Worm (Caenorhabditis elegans) whole organism, L4 larva: Measurements from ENCODE around the gene twk-13.

Source experiments
- F26F4.8 ChIP-seq: fragments of 200-800 bp; sonication (Bioruptor generic); conservative IDR thresholded peaks from 2 replicates; pipeline ENCODE4 v1.3.6; 2022; ENCODE audit warnings: missing genetic modification characterization, missing compliant biosample characterization
- F49E8.2 ChIP-seq: sonication (generic microtip); optimal IDR thresholded peaks from 2 replicates; lab custom pipeline; 2016; ENCODE audit warnings: missing compliant biosample characterization, mild to moderate bottlenecking, missing genetic modification characterization, borderline replicate concordance
- R02D3.7 ChIP-seq: fragments of 150-350 bp; sonication (generic microtip); optimal IDR thresholded peaks from 3 replicates; lab custom pipeline; 2014; ENCODE audit warnings: missing biosample characterization, missing genetic modification characterization
- T20F7.1 ChIP-seq: fragments of 200-800 bp; sonication (Bioruptor generic); optimal IDR thresholded peaks from 2 replicates; lab custom pipeline; 2018; ENCODE audit warnings: mild to moderate bottlenecking, missing genetic modification characterization, missing compliant biosample characterization
- Y105C5A.15 ChIP-seq: fragments of 200-800 bp; sonication (Bioruptor generic); IDR thresholded peaks from 2 replicates; pipeline ENCODE4 v1.3.6; 2022; ENCODE audit warnings: missing genetic modification characterization, missing compliant biosample characterization
- Y48G9A.11 ChIP-seq: fragments of 200-800 bp; sonication (Bioruptor generic); IDR thresholded peaks from 2 replicates; pipeline ENCODE4 v1.3.6; 2022; ENCODE audit warnings: missing genetic modification reagents, missing genetic modification characterization, missing compliant biosample characterization
- Y5F2A.4 ChIP-seq: fragments of 200-800 bp; sonication (Bioruptor generic); optimal IDR thresholded peaks from 2 replicates; lab custom pipeline; 2018; ENCODE audit warnings: mild to moderate bottlenecking, missing genetic modification characterization, missing compliant biosample characterization
- ZK337.2 ChIP-seq: fragments of 200-800 bp; sonication (Bioruptor generic); IDR thresholded peaks from 2 replicates; pipeline ENCODE4 v1.3.6; 2022; ENCODE audit warnings: missing genetic modification reagents, missing genetic modification characterization, missing compliant biosample characterization
- ZK546.5 ChIP-seq, 2 experiments: sonication (generic microtip); optimal IDR thresholded peaks; 2 replicates each; lab custom pipeline; 2017; ENCODE audit warnings: missing biosample characterization in 2 of 2, missing genetic modification characterization in 2 of 2
- aha-1 ChIP-seq: fragments of 150-350 bp; peaks from one replicate; lab custom pipeline; 2014; ENCODE audit warnings: missing biosample characterization, missing genetic modification characterization
- aly-2 ChIP-seq: sonication (generic microtip); optimal IDR thresholded peaks from 2 replicates; lab custom pipeline; 2018; ENCODE audit warnings: missing biosample characterization, missing genetic modification characterization
- ama-1 ChIP-seq: fragments of 150-350 bp; optimal IDR thresholded peaks from 2 replicates; lab custom pipeline; 2014; ENCODE audit warnings: inconsistent platforms, mixed read lengths
- ceh-20 ChIP-seq: fragments of 200-800 bp; sonication (Bioruptor generic); IDR thresholded peaks from 2 replicates; pipeline ENCODE4 v1.3.6; 2022; ENCODE audit warnings: missing genetic modification reagents, missing genetic modification characterization, missing compliant biosample characterization
- ceh-28 ChIP-seq: fragments of 150-350 bp; optimal IDR thresholded peaks from 2 replicates; lab custom pipeline; 2014; ENCODE audit warnings: missing biosample characterization, missing genetic modification reagents, missing genetic modification characterization
- ceh-32 ChIP-seq: sonication (generic microtip); optimal IDR thresholded peaks from 2 replicates; lab custom pipeline; 2016; ENCODE audit warnings: mild to moderate bottlenecking, missing genetic modification characterization, missing compliant biosample characterization; ENCODE audit not compliant: poor library complexity
- ceh-62 ChIP-seq: sonication (generic microtip); optimal IDR thresholded peaks from 2 replicates; lab custom pipeline; 2017; ENCODE audit warnings: missing biosample characterization, missing genetic modification characterization
- ctbp-1 ChIP-seq: fragments of 200-800 bp; sonication (Bioruptor generic); IDR thresholded peaks from 2 replicates; pipeline ENCODE4 v1.3.6; 2022; ENCODE audit warnings: missing genetic modification reagents, missing genetic modification characterization, missing compliant biosample characterization
- daf-12 ChIP-seq: fragments of 150-350 bp; optimal IDR thresholded peaks from 2 replicates; lab custom pipeline; 2014; ENCODE audit warnings: missing biosample characterization, missing genetic modification reagents, missing genetic modification characterization
- dmd-6 ChIP-seq: fragments of 200-800 bp; sonication (Bioruptor generic); IDR thresholded peaks from 2 replicates; pipeline ENCODE4 v1.3.6; 2022; ENCODE audit warnings: missing genetic modification reagents, missing genetic modification characterization, missing compliant biosample characterization
- dpl-1 ChIP-seq: fragments of 150-350 bp; optimal IDR thresholded peaks from 2 replicates; lab custom pipeline; 2014; ENCODE audit warnings: missing biosample characterization, missing genetic modification reagents, missing genetic modification characterization
- egl-27 ChIP-seq: sonication (generic microtip); optimal IDR thresholded peaks from 3 replicates; lab custom pipeline; 2017; ENCODE audit warnings: missing biosample characterization, missing genetic modification reagents, missing genetic modification characterization
- egl-43 ChIP-seq: fragments of 200-800 bp; sonication (Bioruptor generic); IDR thresholded peaks from 2 replicates; pipeline ENCODE4 v1.3.6; 2022; ENCODE audit warnings: missing genetic modification reagents, missing genetic modification characterization, missing compliant biosample characterization
- fkh-10 ChIP-seq: fragments of 150-350 bp; optimal IDR thresholded peaks from 2 replicates; lab custom pipeline; 2014; ENCODE audit warnings: missing biosample characterization, missing genetic modification reagents, missing genetic modification characterization
- hif-1 ChIP-seq, 2 experiments: sonication (generic microtip); optimal IDR thresholded peaks; 2 replicates each; lab custom pipeline; 2016 to 2017; ENCODE audit warnings: missing compliant biosample characterization in 2 of 2, missing genetic modification characterization in 2 of 2, missing genetic modification reagents in 2 of 2, missing genotype in 2 of 2, mild to moderate bottlenecking in 1 of 2
- hlh-11 ChIP-seq: fragments of 200-800 bp; sonication (Bioruptor generic); optimal IDR thresholded peaks from 2 replicates; lab custom pipeline; 2018; ENCODE audit warnings: mild to moderate bottlenecking, missing genetic modification characterization, missing compliant biosample characterization
- lin-1 ChIP-seq: fragments of 200-800 bp; sonication (Bioruptor generic); IDR thresholded peaks from 2 replicates; pipeline ENCODE4 v1.3.6; 2022; ENCODE audit warnings: missing genetic modification reagents, missing genetic modification characterization, missing compliant biosample characterization
- lin-15B ChIP-seq: fragments of 150-350 bp; sonication (generic microtip); optimal IDR thresholded peaks from 3 replicates; lab custom pipeline; 2014; ENCODE audit warnings: missing biosample characterization, missing genetic modification characterization
- lin-39 ChIP-seq: fragments of 150-350 bp; optimal IDR thresholded peaks from 2 replicates; lab custom pipeline; 2014; ENCODE audit warnings: missing biosample characterization, missing genetic modification reagents, missing genetic modification characterization
- lir-3 ChIP-seq: sonication (generic microtip); optimal IDR thresholded peaks from 2 replicates; lab custom pipeline; 2016; ENCODE audit warnings: mild to moderate bottlenecking, missing genetic modification characterization, missing compliant biosample characterization
- lsy-2 ChIP-seq, 2 experiments: fragments of 150-350 bp in 1 of 2; sonication (generic microtip) in 1 of 2; optimal IDR thresholded peaks; 2 replicates each; lab custom pipeline; 2014 to 2017; ENCODE audit warnings: missing biosample characterization in 2 of 2, missing genetic modification characterization in 2 of 2
- madf-5 ChIP-seq, 2 experiments: fragments of 200-800 bp; sonication (Bioruptor generic); IDR thresholded peaks; 2 replicates each; pipeline ENCODE4 v1.3.6; 2022; ENCODE audit warnings: missing compliant biosample characterization in 2 of 2, missing genetic modification characterization in 2 of 2
- mdl-1 ChIP-seq, 2 experiments: fragments of 150-350 bp in 1 of 2; sonication (generic microtip) in 1 of 2; optimal IDR thresholded peaks; 2 replicates each; lab custom pipeline; 2014 to 2017; ENCODE audit warnings: missing biosample characterization in 2 of 2, missing genetic modification characterization in 2 of 2
- mdt-29 ChIP-seq: fragments of 200-800 bp; sonication (Bioruptor generic); IDR thresholded peaks from 2 replicates; pipeline ENCODE4 v1.3.6; 2022; ENCODE audit warnings: missing genetic modification reagents, missing genetic modification characterization, missing compliant biosample characterization
- mxl-3 ChIP-seq: fragments of 200-800 bp; sonication (Bioruptor generic); optimal IDR thresholded peaks from 2 replicates; lab custom pipeline; 2018; ENCODE audit warnings: mild to moderate bottlenecking, missing genetic modification characterization, missing compliant biosample characterization
- nhr-102 ChIP-seq: sonication (generic microtip); optimal IDR thresholded peaks from 2 replicates; lab custom pipeline; 2016; ENCODE audit warnings: mild to moderate bottlenecking, missing genetic modification characterization, moderate library complexity, missing compliant biosample characterization
- nhr-11 ChIP-seq: fragments of 150-350 bp; optimal IDR thresholded peaks from 2 replicates; lab custom pipeline; 2014; ENCODE audit warnings: missing biosample characterization, missing genetic modification characterization
- nhr-237 ChIP-seq: sonication (generic microtip); optimal IDR thresholded peaks from 2 replicates; lab custom pipeline; 2017; ENCODE audit warnings: missing biosample characterization, missing genetic modification characterization
- nhr-28 ChIP-seq: fragments of 150-350 bp; optimal IDR thresholded peaks from 2 replicates; lab custom pipeline; 2014; ENCODE audit warnings: missing biosample characterization, missing genetic modification characterization
- nhr-41 ChIP-seq: fragments of 200-800 bp; sonication (Bioruptor generic); IDR thresholded peaks from 2 replicates; pipeline ENCODE4 v1.3.6; 2022; ENCODE audit warnings: missing genetic modification reagents, missing genetic modification characterization, missing compliant biosample characterization
- nhr-48 ChIP-seq: sonication (generic microtip); optimal IDR thresholded peaks from 2 replicates; lab custom pipeline; 2016; ENCODE audit warnings: mild to moderate bottlenecking, missing genetic modification characterization, missing compliant biosample characterization
- nhr-77 ChIP-seq: fragments of 150-350 bp; optimal IDR thresholded peaks from 2 replicates; lab custom pipeline; 2014; ENCODE audit warnings: missing biosample characterization, missing genetic modification characterization
- pqm-1 ChIP-seq: sonication (generic microtip); optimal IDR thresholded peaks from 2 replicates; lab custom pipeline; 2017; ENCODE audit warnings: missing biosample characterization, missing genetic modification characterization
- snpc-1.2 ChIP-seq: fragments of 200-800 bp; sonication (Bioruptor generic); IDR thresholded peaks from 2 replicates; pipeline ENCODE4 v1.3.6; 2022; ENCODE audit warnings: missing genetic modification reagents, missing genetic modification characterization, missing compliant biosample characterization
- snpc-4 ChIP-seq: fragments of 150-350 bp; optimal IDR thresholded peaks from 2 replicates; lab custom pipeline; 2014; ENCODE audit warnings: missing biosample characterization, missing genetic modification characterization
- tag-97 ChIP-seq: fragments of 200-800 bp; sonication (Bioruptor generic); IDR thresholded peaks from 2 replicates; pipeline ENCODE4 v1.3.6; 2022; ENCODE audit warnings: missing genetic modification characterization, missing compliant biosample characterization
- tra-1 ChIP-seq: fragments of 200-800 bp; sonication (Bioruptor generic); IDR thresholded peaks from 2 replicates; pipeline ENCODE4 v1.3.6; 2022; ENCODE audit warnings: missing genetic modification reagents, missing genetic modification characterization, missing compliant biosample characterization
- unc-62 ChIP-seq, 3 experiments: fragments of 150-350 bp in 1 of 3; sonication (generic microtip); optimal IDR thresholded peaks in 2 of 3; peaks in 1 of 3; 1 replicate in 1 of 3; 2 replicates in 2 of 3; lab custom pipeline; 2014 to 2017; ENCODE audit warnings: missing biosample characterization in 3 of 3, missing genetic modification characterization in 3 of 3, missing genetic modification reagents in 3 of 3, missing genotype in 1 of 3
- zip-2 ChIP-seq: fragments of 150-350 bp; optimal IDR thresholded peaks from 2 replicates; lab custom pipeline; 2014; ENCODE audit warnings: missing biosample characterization, missing genetic modification characterization
- ztf-7 ChIP-seq: fragments of 150-350 bp; optimal IDR thresholded peaks from 2 replicates; lab custom pipeline; 2014; ENCODE audit warnings: missing biosample characterization, missing genetic modification characterization

The twk-13 gene

ce11 chrV:12295520-12295919, 42.3 kb downstream of the twk-13 start:
- TF ChIP-seq nhr-41 (GFP tag; lab: Robert Waterston, UW) (no peak), nhr-11 (tag; lab: Kevin White, UChicago) (no peak), snpc-1.2 (GFP tag; lab: Robert Waterston, UW) (no peak), ceh-28 (no peak), hlh-11 (no peak), ZK337.2 (GFP tag; lab: Robert Waterston, UW) (no peak), Y5F2A.4 (no peak), tra-1 (GFP tag; lab: Robert Waterston, UW) (no peak)

ce11 chrV:12295015-12295414, 42.8 kb downstream of the twk-13 start:
- TF ChIP-seq nhr-28 (tag; lab: Kevin White, UChicago) (peak; percentile 44), Y105C5A.15 (GFP tag; lab: Robert Waterston, UW) (no peak), hlh-11 (peak; percentile 8), unc-62 (GFP tag; optimal IDR thresholded peaks at IDR 0.05 in 1 of 2; lab: Kevin White, UChicago) (peak in 1 of 2 experiments; percentile 93), unc-62 (tag; optimal IDR thresholded peaks at IDR 0.05; lab: Kevin White, UChicago) (no peak), madf-5 (GFP tag; IDR thresholded peaks at IDR 0.05; lab: Robert Waterston, UW) (no peak), egl-43 (GFP tag; lab: Robert Waterston, UW) (no peak), F49E8.2 (tag; lab: Kevin White, UChicago) (no peak), fkh-10 (no peak), ztf-7 (no peak), snpc-4 (tag; lab: Kevin White, UChicago) (no peak), egl-27 (tag; lab: Kevin White, UChicago) (no peak), lin-39 (no peak), lsy-2 (tag; optimal IDR thresholded peaks at IDR 0.05; lab: Kevin White, UChicago) (no peak), F26F4.8 (GFP tag; lab: Robert Waterston, UW) (no peak), ctbp-1 (GFP tag; lab: Robert Waterston, UW) (no peak), nhr-237 (no peak), Y48G9A.11 (GFP tag; lab: Robert Waterston, UW) (no peak), daf-12 (tag; lab: Kevin White, UChicago) (no peak), pqm-1 (no peak), mdl-1 (tag; optimal IDR thresholded peaks at IDR 0.05; lab: Kevin White, UChicago) (peak in 1 of 2 experiments; percentile 39), tag-97 (GFP tag; lab: Robert Waterston, UW) (no peak), lir-3 (tag; lab: Kevin White, UChicago) (no peak), ceh-28 (no peak), mxl-3 (GFP tag; lab: Kevin White, UChicago) (peak; percentile 47), R02D3.7 (tag; lab: Kevin White, UChicago) (no peak), lin-15B (tag; lab: Kevin White, UChicago) (no peak), mdt-29 (no peak), nhr-77 (tag; lab: Kevin White, UChicago) (no peak), dpl-1 (GFP tag; lab: Kevin White, UChicago) (no peak), ceh-62 (tag; lab: Kevin White, UChicago) (no peak), lin-1 (no peak), nhr-102 (tag; lab: Kevin White, UChicago) (no peak), T20F7.1 (GFP tag; lab: Kevin White, UChicago) (no peak), ceh-32 (no peak)

- TF ChIP-seq F49E8.2 (tag; lab: Kevin White, UChicago) (no peak), ceh-20 (GFP tag; lab: Robert Waterston, UW) (peak; percentile 34; the same call in 1 of the 2 replicates), tag-97 (GFP tag; lab: Robert Waterston, UW) (no peak), tra-1 (GFP tag; lab: Robert Waterston, UW) (0 out of 2 replicates have a peak, but pooled peaks have one; percentile 26), dmd-6 (GFP tag; lab: Robert Waterston, UW) (no peak), mdl-1 (tag; optimal IDR thresholded peaks at IDR 0.05; lab: Kevin White, UChicago) (no peak), aha-1 (no peak), ceh-32 (no peak), nhr-237 (no peak), nhr-77 (tag; lab: Kevin White, UChicago) (no peak), zip-2 (tag; lab: Kevin White, UChicago) (no peak), ama-1 (lab: Kevin White, UChicago) (no peak), hif-1 (tag; optimal IDR thresholded peaks at IDR 0.05; lab: Kevin White, UChicago) (no peak), Y105C5A.15 (GFP tag; lab: Robert Waterston, UW) (no peak), nhr-48 (tag; lab: Kevin White, UChicago) (no peak), ZK546.5 (tag; optimal IDR thresholded peaks at IDR 0.05; lab: Kevin White, UChicago) (no peak), unc-62 (GFP tag; optimal IDR thresholded peaks at IDR 0.05 in 1 of 2; lab: Kevin White, UChicago) (peak in 1 of 2 experiments; percentile 79), unc-62 (tag; optimal IDR thresholded peaks at IDR 0.05; lab: Kevin White, UChicago) (no peak), aly-2 (no peak), egl-27 (tag; lab: Kevin White, UChicago) (no peak)
These were observed 43.7 kb downstream of the twk-13 start for ce11 chrV:12294091-12294490.
